Worm (Caenorhabditis elegans) whole organism, L1 larva: ENCODE data around the gene F09C6.13.

Source experiments
- aly-2 ChIP-seq: fragments of 150-350 bp; optimal IDR thresholded peaks from 2 replicates; lab custom pipeline; 2014; ENCODE audit warnings: missing biosample characterization, missing genetic modification characterization
- ama-1 ChIP-seq: fragments of 150-350 bp; optimal IDR thresholded peaks from 2 replicates; lab custom pipeline; 2014
- ceh-88 ChIP-seq: fragments of 200-800 bp; sonication (Bioruptor generic); IDR thresholded peaks from 2 replicates; pipeline ENCODE4 v1.3.6; 2022; ENCODE audit warnings: missing genetic modification characterization, missing compliant biosample characterization
- ceh-90 ChIP-seq: sonication (generic microtip); optimal IDR thresholded peaks from 2 replicates; lab custom pipeline; 2016; ENCODE audit warnings: missing genetic modification characterization, missing compliant biosample characterization
- elt-3 ChIP-seq, 6 experiments: fragments of 150-350 bp in 1 of 6; sonication (generic microtip); optimal IDR thresholded peaks; 2 replicates each; lab custom pipeline; 2017 to 2018; ENCODE audit warnings: missing biosample characterization in 6 of 6, missing genetic modification characterization in 6 of 6, inconsistent platforms in 1 of 6
- hlh-4 ChIP-seq: sonication (generic microtip); optimal IDR thresholded peaks from 2 replicates; lab custom pipeline; 2016; ENCODE audit warnings: mild to moderate bottlenecking, missing genetic modification characterization, missing compliant biosample characterization
- nhr-28 ChIP-seq: fragments of 150-350 bp; optimal IDR thresholded peaks from 2 replicates; lab custom pipeline; 2014; ENCODE audit warnings: missing biosample characterization, missing genetic modification characterization
- nhr-77 ChIP-seq: fragments of 150-350 bp; optimal IDR thresholded peaks from 2 replicates; lab custom pipeline; 2014; ENCODE audit warnings: missing biosample characterization, missing genetic modification characterization
- nhr-90 ChIP-seq: sonication (generic microtip); optimal IDR thresholded peaks from 2 replicates; lab custom pipeline; 2016; ENCODE audit warnings: mild to moderate bottlenecking, missing genetic modification characterization, missing compliant biosample characterization; ENCODE audit not compliant: poor library complexity
- zag-1 ChIP-seq: fragments of 150-350 bp; optimal IDR thresholded peaks from 2 replicates; lab custom pipeline; 2014; ENCODE audit warnings: missing biosample characterization, missing genetic modification characterization

ce11 chrV:16869740-16870139 is 15.1 kb upstream of the F09C6.13 start, which contains the start of gene clec-33:
- TF ChIP-seq zag-1 (tag; lab: Kevin White, UChicago) (no peak), elt-3 (tag; optimal IDR thresholded peaks at IDR 0.05; lab: Kevin White, UChicago) (no peak), ceh-88 (GFP tag; lab: Robert Waterston, UW) (no peak), ama-1 (no peak), ceh-90 (tag; lab: Kevin White, UChicago) (no peak), nhr-28 (tag; lab: Kevin White, UChicago) (no peak), hlh-4 (no peak), nhr-90 (no peak), aly-2 (tag; lab: Kevin White, UChicago) (no peak), nhr-77 (tag; lab: Kevin White, UChicago) (no peak)
